Fruit fly (Drosophila melanogaster): ENCODE data around the gene yuri.

DNA sequence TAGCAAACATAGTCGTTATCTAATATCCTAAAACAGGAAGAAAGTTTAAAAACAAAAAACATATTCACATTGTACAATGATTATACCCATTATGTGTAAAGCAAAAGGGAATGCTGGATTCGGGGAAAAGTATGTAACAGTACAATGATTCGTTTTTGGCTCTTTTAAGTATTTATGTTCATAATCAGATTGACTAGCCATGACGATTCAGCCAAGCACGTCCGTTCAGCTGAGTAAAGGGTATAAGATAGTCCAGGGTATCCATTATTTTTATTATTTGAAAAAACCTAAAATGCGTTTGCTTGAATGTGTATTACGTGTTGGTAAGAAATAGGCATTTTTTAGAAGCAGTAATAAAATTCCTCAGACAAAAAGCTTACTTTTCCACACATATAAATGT lies 14.8 kb downstream of the yuri start:
- TF ChIP-seq CG8478 (optimal IDR thresholded peaks at IDR 0.05), result no peak
- TF ChIP-seq CTCF (optimal IDR thresholded peaks at IDR 0.05), result no peak

Data from S2 (cell line).